Worm (Caenorhabditis elegans) whole organism, L1 larva: ENCODE data around the gene col-3.

Experiments used
- alr-1 ChIP-seq: fragments of 200-800 bp; sonication (Bioruptor generic); optimal IDR thresholded peaks from 2 replicates; lab custom pipeline; 2018; ENCODE audit warnings: borderline replicate concordance, mild to moderate bottlenecking, missing genetic modification characterization, missing compliant biosample characterization
- aly-2 ChIP-seq: fragments of 150-350 bp; optimal IDR thresholded peaks from 2 replicates; lab custom pipeline; 2014; ENCODE audit warnings: missing biosample characterization, missing genetic modification characterization
- ceh-63 ChIP-seq: fragments of 200-800 bp; sonication (Bioruptor generic); optimal IDR thresholded peaks from 2 replicates; lab custom pipeline; 2018; ENCODE audit warnings: mild to moderate bottlenecking, missing genetic modification characterization, missing compliant biosample characterization
- ceh-82 ChIP-seq, 3 experiments: fragments of 150-350 bp in 1 of 3; sonication (generic microtip) in 2 of 3; optimal IDR thresholded peaks; 2 replicates each; lab custom pipeline; 2014 to 2017; ENCODE audit warnings: missing biosample characterization in 3 of 3, missing genetic modification characterization in 3 of 3
- dsc-1 ChIP-seq: sonication (generic microtip); optimal IDR thresholded peaks from 2 replicates; lab custom pipeline; 2016; ENCODE audit warnings: mild to moderate bottlenecking, missing genetic modification characterization, missing compliant biosample characterization
- efl-1 ChIP-seq, 4 experiments: fragments of 150-350 bp; optimal IDR thresholded peaks in 3 of 4; peaks in 1 of 4; 1 replicate in 1 of 4; 2 replicates in 3 of 4; lab custom pipeline; 2014; ENCODE audit warnings: missing biosample characterization in 2 of 4, missing genetic modification characterization in 2 of 4, missing genetic modification reagents in 2 of 4
- egl-13 ChIP-seq: sonication (generic microtip); optimal IDR thresholded peaks from 2 replicates; lab custom pipeline; 2016; ENCODE audit warnings: missing genotype, missing genetic modification reagents, missing genetic modification characterization, missing compliant biosample characterization
- egl-27 ChIP-seq, 2 experiments: fragments of 150-350 bp in 1 of 2; sonication (generic microtip); optimal IDR thresholded peaks; 3 replicates each; lab custom pipeline; 2017 to 2018; ENCODE audit warnings: missing biosample characterization in 2 of 2, missing genetic modification characterization in 2 of 2, missing genetic modification reagents in 2 of 2
- elt-2 ChIP-seq: sonication (generic microtip); optimal IDR thresholded peaks from 2 replicates; lab custom pipeline; 2016; ENCODE audit warnings: missing genetic modification characterization, mild to moderate bottlenecking, inconsistent platforms, missing compliant biosample characterization, missing genetic modification reagents
- ets-5 ChIP-seq: fragments of 200-800 bp; sonication (Bioruptor generic); IDR thresholded peaks from 2 replicates; pipeline ENCODE4 v1.3.6; 2022; ENCODE audit warnings: missing genetic modification characterization, missing compliant biosample characterization
- fkh-10 ChIP-seq: sonication (generic microtip); optimal IDR thresholded peaks from 2 replicates; lab custom pipeline; 2017; ENCODE audit warnings: missing biosample characterization, missing genetic modification reagents, missing genetic modification characterization
- grh-1 ChIP-seq: fragments of 200-800 bp; sonication (Bioruptor generic); IDR thresholded peaks from 2 replicates; pipeline ENCODE4 v1.3.6; 2022; ENCODE audit warnings: missing genetic modification reagents, missing genetic modification characterization, missing compliant biosample characterization
- hpl-2 ChIP-seq: fragments of 150-350 bp; optimal IDR thresholded peaks from 2 replicates; lab custom pipeline; 2014; ENCODE audit warnings: missing biosample characterization, missing genetic modification reagents, missing genetic modification characterization
- isw-1 ChIP-seq: fragments of 200-800 bp; sonication (Bioruptor generic); IDR thresholded peaks from 2 replicates; pipeline ENCODE4 v1.3.6; 2022; ENCODE audit warnings: missing genetic modification characterization, missing compliant biosample characterization
- lin-13 ChIP-seq: fragments of 150-350 bp; optimal IDR thresholded peaks from 2 replicates; lab custom pipeline; 2014; ENCODE audit warnings: missing biosample characterization, missing genetic modification reagents, missing genetic modification characterization
- lin-14 ChIP-seq: fragments of 200-800 bp; sonication (Bioruptor generic); optimal IDR thresholded peaks from 2 replicates; lab custom pipeline; 2018; ENCODE audit warnings: mild to moderate bottlenecking, missing genetic modification characterization, moderate library complexity, missing compliant biosample characterization
- lin-15B ChIP-seq: fragments of 150-350 bp; sonication (generic microtip); optimal IDR thresholded peaks from 3 replicates; lab custom pipeline; 2014; ENCODE audit warnings: missing biosample characterization, missing genetic modification characterization
- lin-35 ChIP-seq, 2 experiments: fragments of 150-350 bp; optimal IDR thresholded peaks; 2 replicates each; lab custom pipeline; 2014; ENCODE audit warnings: missing biosample characterization in 2 of 2, missing genetic modification characterization in 2 of 2, missing genetic modification reagents in 2 of 2
- lin-39 ChIP-seq: fragments of 150-350 bp; optimal IDR thresholded peaks from 2 replicates; lab custom pipeline; 2014; ENCODE audit warnings: missing biosample characterization, missing genetic modification reagents, missing genetic modification characterization
- mef-2 ChIP-seq: fragments of 150-350 bp; optimal IDR thresholded peaks from 2 replicates; lab custom pipeline; 2014; ENCODE audit warnings: missing biosample characterization, missing genetic modification characterization
- mep-1 ChIP-seq: fragments of 150-350 bp; optimal IDR thresholded peaks from 2 replicates; lab custom pipeline; 2014; ENCODE audit warnings: missing biosample characterization, missing genetic modification characterization
- nhr-11 ChIP-seq: fragments of 150-350 bp; optimal IDR thresholded peaks from 2 replicates; lab custom pipeline; 2014; ENCODE audit warnings: missing biosample characterization, missing genetic modification characterization
- nhr-76 ChIP-seq: sonication (generic microtip); optimal IDR thresholded peaks from 2 replicates; lab custom pipeline; 2017; ENCODE audit warnings: missing biosample characterization, missing genetic modification characterization
- nhr-84 ChIP-seq: sonication (generic microtip); optimal IDR thresholded peaks from 2 replicates; lab custom pipeline; 2017; ENCODE audit warnings: missing biosample characterization, missing genetic modification characterization
- rnt-1 ChIP-seq: sonication (generic microtip); optimal IDR thresholded peaks from 2 replicates; lab custom pipeline; 2016; ENCODE audit warnings: mild to moderate bottlenecking, missing genetic modification characterization, moderate library complexity, missing compliant biosample characterization
- skn-1 ChIP-seq: fragments of 150-350 bp; optimal IDR thresholded peaks from 2 replicates; lab custom pipeline; 2014; ENCODE audit warnings: missing biosample characterization, missing genetic modification characterization
- snpc-4 ChIP-seq: fragments of 150-350 bp; optimal IDR thresholded peaks from 2 replicates; lab custom pipeline; 2014; ENCODE audit warnings: missing biosample characterization, missing genetic modification characterization
- swsn-7 ChIP-seq: sonication (generic microtip); optimal IDR thresholded peaks from 2 replicates; lab custom pipeline; 2016; ENCODE audit warnings: missing genetic modification characterization, missing compliant biosample characterization
- tbx-2 ChIP-seq: sonication (generic microtip); optimal IDR thresholded peaks from 2 replicates; lab custom pipeline; 2016; ENCODE audit warnings: missing genetic modification characterization, missing compliant biosample characterization
- tlp-1 ChIP-seq: fragments of 150-350 bp; optimal IDR thresholded peaks from 2 replicates; lab custom pipeline; 2014; ENCODE audit warnings: missing biosample characterization, missing genetic modification characterization
- unc-130 ChIP-seq: fragments of 150-350 bp; optimal IDR thresholded peaks from 2 replicates; lab custom pipeline; 2017; ENCODE audit warnings: missing biosample characterization, missing genetic modification characterization, inconsistent platforms
- vab-15 ChIP-seq: sonication (generic microtip); optimal IDR thresholded peaks from 2 replicates; lab custom pipeline; 2017; ENCODE audit warnings: missing genotype, mild to moderate bottlenecking, missing genetic modification characterization, missing compliant biosample characterization
- xbp-1 ChIP-seq: sonication (generic microtip); optimal IDR thresholded peaks from 2 replicates; lab custom pipeline; 2016; ENCODE audit warnings: missing genetic modification characterization, missing compliant biosample characterization

The col-3 gene

ce11 chrIV:8844457-8844856, 19.9 kb downstream of the col-3 start, which contains the start of gene T11B7.2:
Gene T11B7.2 (minus strand): TSS chrIV:8844557.
- TF ChIP-seq dsc-1 (tag; lab: Kevin White, UChicago) (peak; percentile 1), ceh-63 (GFP tag; lab: Kevin White, UChicago) (no peak), isw-1 (GFP tag; lab: Robert Waterston, UW) (no peak), alr-1 (tag; lab: Kevin White, UChicago) (no peak), vab-15 (tag; lab: Kevin White, UChicago) (no peak), efl-1 (optimal IDR thresholded peaks at IDR 0.05; lab: Kevin White, UChicago) (no peak), efl-1 (GFP tag; optimal IDR thresholded peaks at IDR 0.05 in 1 of 2; lab: Kevin White, UChicago) (peak in 1 of 2 experiments; percentile 11), mef-2 (tag; lab: Kevin White, UChicago) (no peak), lin-13 (no peak), snpc-4 (no peak)
- TF ChIP-seq, all 84 proteins: peak for 2

- no peak for TF ChIP-seq mep-1 (tag; lab: Kevin White, UChicago)
- peak; percentile 68 for TF ChIP-seq elt-2 (tag; lab: Kevin White, UChicago)
- no peak for TF ChIP-seq lin-39
- no peak for TF ChIP-seq nhr-11 (tag; lab: Kevin White, UChicago)
- TF ChIP-seq efl-1 (optimal IDR thresholded peaks at IDR 0.05; lab: Kevin White, UChicago): no peak
- peak in 1 of 2 experiments; percentile 50 for TF ChIP-seq efl-1 (GFP tag; optimal IDR thresholded peaks at IDR 0.05 in 1 of 2; lab: Kevin White, UChicago)
These were observed 21.3 kb downstream of the col-3 start for ce11 chrIV:8845922-8846321.

ce11 chrIV:8847918-8848317, 23.3 kb downstream of the col-3 start, which contains the start of gene col-118:
Gene col-118 (plus strand): TSS chrIV:8848218.
- TF ChIP-seq lin-14 (GFP tag; lab: Kevin White, UChicago) (no peak), tlp-1 (tag; lab: Kevin White, UChicago) (no peak), lin-35 (GFP tag; optimal IDR thresholded peaks at IDR 0.05; lab: Kevin White, UChicago) (no peak), nhr-76 (tag; lab: Kevin White, UChicago) (no peak), lin-13 (no peak), egl-13 (tag; lab: Kevin White, UChicago) (no peak), lin-15B (tag; lab: Kevin White, UChicago) (no peak), nhr-84 (tag; lab: Kevin White, UChicago) (no peak), ets-5 (no peak), aly-2 (tag; lab: Kevin White, UChicago) (no peak), egl-27 (tag; optimal IDR thresholded peaks at IDR 0.05; lab: Kevin White, UChicago) (no peak), vab-15 (tag; lab: Kevin White, UChicago) (no peak), swsn-7 (tag; lab: Kevin White, UChicago) (no peak), hpl-2 (GFP tag; lab: Kevin White, UChicago) (no peak), fkh-10 (no peak), nhr-11 (tag; lab: Kevin White, UChicago) (no peak), ceh-82 (tag; optimal IDR thresholded peaks at IDR 0.05; lab: Kevin White, UChicago) (no peak), grh-1 (GFP tag; lab: Robert Waterston, UW) (no peak), unc-130 (no peak)

ce11 chrIV:8848983-8849382, 24.4 kb downstream of the col-3 start:
- TF ChIP-seq efl-1 (optimal IDR thresholded peaks at IDR 0.05; lab: Kevin White, UChicago): no peak
- TF ChIP-seq efl-1 (GFP tag; optimal IDR thresholded peaks at IDR 0.05 in 1 of 2; lab: Kevin White, UChicago): peak in 1 of 2 experiments; percentile 56
- no peak for TF ChIP-seq lin-35 (GFP tag; optimal IDR thresholded peaks at IDR 0.05; lab: Kevin White, UChicago)

ce11 chrIV:8850807-8851206, 26.2 kb downstream of the col-3 start:
- TF ChIP-seq tlp-1 (tag; lab: Kevin White, UChicago) (no peak), xbp-1 (tag; lab: Kevin White, UChicago) (no peak), lin-14 (GFP tag; lab: Kevin White, UChicago) (peak; percentile 65), tbx-2 (tag; lab: Kevin White, UChicago) (no peak), rnt-1 (tag; lab: Kevin White, UChicago) (peak; percentile 45), skn-1 (peak; percentile 5)
- TF ChIP-seq, all 84 proteins: peak for 3
